Fruit fly (Drosophila melanogaster): ENCODE data around the gene RhoGEF3.
A peak's percentile ranks its signal among the peaks of the same experiment; 100 is the strongest.

RhoGEF3 gene

DNA sequence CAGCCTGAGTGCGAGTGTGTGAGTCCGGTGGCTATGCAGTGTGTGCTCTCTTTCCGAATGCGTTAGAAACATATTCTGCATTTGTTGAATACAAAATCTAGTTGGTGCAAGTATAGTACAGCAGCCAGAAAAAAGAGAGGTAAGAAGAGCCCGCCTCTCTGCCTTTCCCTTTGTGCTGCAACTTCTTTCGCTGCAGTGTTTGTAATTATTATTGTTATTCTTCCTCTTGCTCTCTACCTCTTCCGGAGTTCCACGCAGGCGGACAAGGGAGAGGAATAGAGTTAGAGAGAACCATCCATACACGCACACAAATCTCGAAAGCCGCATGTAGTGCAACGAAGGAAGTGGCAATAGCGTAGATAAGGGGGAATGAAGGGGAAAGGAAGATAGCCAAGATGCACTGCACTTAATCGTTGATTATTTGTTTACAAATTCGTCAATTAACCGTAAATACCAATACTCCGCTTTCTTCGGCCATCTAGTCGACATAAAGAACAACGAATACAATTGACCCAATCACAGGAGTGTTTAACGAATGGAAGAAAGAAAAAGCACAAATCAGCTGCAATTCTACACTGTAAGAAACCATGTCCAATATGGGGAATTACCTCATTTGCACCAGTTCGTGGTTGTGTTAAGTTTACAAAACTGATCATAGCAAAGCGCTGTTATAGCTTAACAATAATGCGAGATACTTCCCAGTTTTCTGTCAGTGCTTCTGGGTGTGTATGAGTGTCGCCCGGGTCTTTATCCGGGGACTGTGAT lies 70.6 kb downstream of the RhoGEF3 start (continued):
- TF ChIP-seq CG17328 (GFP tag; IDR thresholded peaks at IDR 0.05), result peak; percentile 81
- TF ChIP-seq run (tag; optimal IDR thresholded peaks at IDR 0.05), result no peak
- no peak for TF ChIP-seq GATAe (GFP tag; conservative IDR thresholded peaks at IDR 0.05)
- TF ChIP-seq CG16779 (GFP tag; IDR thresholded peaks at IDR 0.05), result 0 out of 2 replicates have a peak, but pooled peaks have one; percentile 14
- peak; percentile 65 for TF ChIP-seq wek (GFP tag; optimal IDR thresholded peaks at IDR 0.05)
- peak; percentile 60 for TF ChIP-seq grau (tag; optimal IDR thresholded peaks at IDR 0.05)
- TF ChIP-seq CG18764 (GFP tag; optimal IDR thresholded peaks at IDR 0.05), result peak; percentile 61
- TF ChIP-seq dm (GFP tag; optimal IDR thresholded peaks at IDR 0.05), result peak; percentile 13
- TF ChIP-seq CG2889 (GFP tag; IDR thresholded peaks at IDR 0.05), result peak; percentile 44; the same call in 1 of the 3 replicates
- TF ChIP-seq NK7.1 (GFP tag; optimal IDR thresholded peaks at IDR 0.05), result peak; percentile 23
- peak; percentile 33 for TF ChIP-seq gcm2 (GFP tag; optimal IDR thresholded peaks at IDR 0.05)
- no peak for TF ChIP-seq CG7357 (GFP tag; IDR thresholded peaks at IDR 0.05)
- no peak for TF ChIP-seq wdn (GFP tag; IDR thresholded peaks at IDR 0.05)
- peak; percentile 69 for TF ChIP-seq Hr3 (GFP tag; optimal IDR thresholded peaks at IDR 0.05)
- TF ChIP-seq ro (GFP tag; IDR thresholded peaks at IDR 0.05), result 0 out of 2 replicates have a peak, but pooled peaks have one; percentile 18
- TF ChIP-seq CG6689 (GFP tag; IDR thresholded peaks at IDR 0.05), result peak; percentile 54
- no peak for TF ChIP-seq cas (GFP tag; IDR thresholded peaks at IDR 0.05)
- peak; percentile 64 for TF ChIP-seq jing (GFP tag; optimal IDR thresholded peaks at IDR 0.05)
- TF ChIP-seq CG3281 (GFP tag; optimal IDR thresholded peaks at IDR 0.05), result no peak
- peak; percentile 59 for TF ChIP-seq Ada2b (GFP tag; IDR thresholded peaks at IDR 0.05)
- peak in 1 of 2 experiments; percentile 54 for TF ChIP-seq Eip74EF (GFP tag; optimal IDR thresholded peaks at IDR 0.05)
- peak; percentile 86 for TF ChIP-seq CG18262 (tag; optimal IDR thresholded peaks at IDR 0.05)
- TF ChIP-seq CG9932 (GFP tag; IDR thresholded peaks at IDR 0.05), result peak; percentile 6; the same call in 1 of the 2 replicates
- TF ChIP-seq mam (GFP tag; optimal IDR thresholded peaks at IDR 0.05), result peak; percentile 61
- peak; percentile 58 for TF ChIP-seq cato (GFP tag; optimal IDR thresholded peaks at IDR 0.05; ENCODE audit: borderline replicate concordance)
- TF ChIP-seq stc (GFP tag; IDR thresholded peaks at IDR 0.05), result peak; percentile 68
- no peak for TF ChIP-seq Poxn (GFP tag; IDR thresholded peaks at IDR 0.05)
- TF ChIP-seq Tbp (GFP tag; optimal IDR thresholded peaks at IDR 0.05), result no peak
- TF ChIP-seq CG9817 (tag; optimal IDR thresholded peaks at IDR 0.05), result peak; percentile 44
- TF ChIP-seq CG8478 (optimal IDR thresholded peaks at IDR 0.05), result no peak
- TF ChIP-seq CG14441 (GFP tag; IDR thresholded peaks at IDR 0.05), result peak; percentile 63
- TF ChIP-seq sr (GFP tag; IDR thresholded peaks at IDR 0.05), result 0 out of 3 replicates have a peak, but pooled peaks have one; percentile 36
- TF ChIP-seq CG6765 (GFP tag; optimal IDR thresholded peaks at IDR 0.05), result peak; percentile 15
- no peak for TF ChIP-seq ftz-f1 (GFP tag; optimal IDR thresholded peaks at IDR 0.05)
- peak; percentile 69 for TF ChIP-seq Side (GFP tag; optimal IDR thresholded peaks at IDR 0.05)
- TF ChIP-seq CG5245 (GFP tag; optimal IDR thresholded peaks at IDR 0.05), result peak; percentile 75
- 0 out of 2 replicates have a peak, but pooled peaks have one; percentile 29 for TF ChIP-seq CG8765 (GFP tag; IDR thresholded peaks at IDR 0.05)
- no peak for TF ChIP-seq chinmo (GFP tag; IDR thresholded peaks at IDR 0.05; ENCODE audit: partially characterized antibody)
- no peak for TF ChIP-seq zfh2 (GFP tag; optimal IDR thresholded peaks at IDR 0.05)
- TF ChIP-seq fru (optimal IDR thresholded peaks at IDR 0.05), result no peak
- peak; percentile 62 for TF ChIP-seq NfI (GFP tag; optimal IDR thresholded peaks at IDR 0.05)
- TF ChIP-seq CkIIα-i1 (GFP tag; IDR thresholded peaks at IDR 0.05), result no peak
- peak; percentile 11 for TF ChIP-seq CG31365 (tag; optimal IDR thresholded peaks at IDR 0.05)
- peak; percentile 82 for TF ChIP-seq pnt (GFP tag; optimal IDR thresholded peaks at IDR 0.05)
- peak; percentile 92 for TF ChIP-seq zfh1 (GFP tag; IDR thresholded peaks at IDR 0.05)
- TF ChIP-seq Ssrp (tag; optimal IDR thresholded peaks at IDR 0.05), result peak; percentile 81
- TF ChIP-seq CG11085 (GFP tag; IDR thresholded peaks at IDR 0.05), result no peak
- TF ChIP-seq eve (GFP tag; optimal IDR thresholded peaks at IDR 0.05), result no peak
- TF ChIP-seq CG11696 (GFP tag; IDR thresholded peaks at IDR 0.05), result no peak
- TF ChIP-seq tin (GFP tag; optimal IDR thresholded peaks at IDR 0.05), result peak; percentile 76
- no peak for TF ChIP-seq ac (GFP tag; optimal IDR thresholded peaks at IDR 0.05)

All from whole organism, embryonic.